Worm (Caenorhabditis elegans) whole organism, dauer: ENCODE data around the gene T26C5.5.

ENCODE experiments used
- unc-62 ChIP-seq: sonication (generic microtip); optimal IDR thresholded peaks from 2 replicates; lab custom pipeline; 2017; ENCODE audit warnings: missing biosample characterization, missing genetic modification reagents, missing genetic modification characterization

The T26C5.5 gene

ce11 chrII:9258034-9258556, 11.5 kb upstream of the T26C5.5 start:
- no peak for TF ChIP-seq unc-62 (GFP tag; lab: Kevin White, UChicago)

ce11 chrII:9254187-9254586, 7.6 kb upstream of the T26C5.5 start, which contains the start of gene nlp-82:
nlp-82 (minus strand) TSS chrII:9254287.
- TF ChIP-seq unc-62 (GFP tag; lab: Kevin White, UChicago): no peak

ce11 chrII:9251529-9251928, 5.0 kb upstream of the T26C5.5 start:
- TF ChIP-seq unc-62 (GFP tag; lab: Kevin White, UChicago): no peak

- TF ChIP-seq unc-62 (GFP tag; lab: Kevin White, UChicago): no peak
These were observed 3.9 kb upstream of the T26C5.5 start, which contains the start of gene T26C5.4 for ce11 chrII:9250422-9250821. T26C5.4 (minus strand) TSS chrII:9250522.

- no peak for TF ChIP-seq unc-62 (GFP tag; lab: Kevin White, UChicago)
These were observed 3.7 kb downstream of the T26C5.5 start for ce11 chrII:9242804-9243203.

ce11 chrII:9241610-9242009, 4.9 kb downstream of the T26C5.5 start:
- no peak for TF ChIP-seq unc-62 (GFP tag; lab: Kevin White, UChicago)

- TF ChIP-seq unc-62 (GFP tag; lab: Kevin White, UChicago): no peak
These were observed 8.8 kb downstream of the T26C5.5 start for ce11 chrII:9237719-9238118.

ce11 chrII:9236972-9237371, 9.6 kb downstream of the T26C5.5 start:
- TF ChIP-seq unc-62 (GFP tag; lab: Kevin White, UChicago): no peak

ce11 chrII:9236283-9236682, 10.3 kb downstream of the T26C5.5 start, which contains the start of gene T26C5.3:
T26C5.3 (plus strand) TSS chrII:9236583.
- no peak for TF ChIP-seq unc-62 (GFP tag; lab: Kevin White, UChicago)

ce11 chrII:9233813-9234212, 12.7 kb downstream of the T26C5.5 start:
- no peak for TF ChIP-seq unc-62 (GFP tag; lab: Kevin White, UChicago)

- TF ChIP-seq unc-62 (GFP tag; lab: Kevin White, UChicago): no peak
These were observed 13.6 kb downstream of the T26C5.5 start, which contains the start of gene T26C5.2 for ce11 chrII:9232923-9233322. T26C5.2 (plus strand) TSS chrII:9233223.

ce11 chrII:9232493-9232892, 14.1 kb downstream of the T26C5.5 start:
- TF ChIP-seq unc-62 (GFP tag; lab: Kevin White, UChicago): no peak

ce11 chrII:9231240-9231639, 15.3 kb downstream of the T26C5.5 start, which contains the start of gene gst-13:
gst-13 (plus strand) TSS chrII:9231457.
- no peak for TF ChIP-seq unc-62 (GFP tag; lab: Kevin White, UChicago)

- no peak for TF ChIP-seq unc-62 (GFP tag; lab: Kevin White, UChicago)
These were observed 19.4 kb downstream of the T26C5.5 start, which contains the start of gene abu-14 for ce11 chrII:9227134-9227533. abu-14 (minus strand) TSS chrII:9227214.

- no peak for TF ChIP-seq unc-62 (GFP tag; lab: Kevin White, UChicago)
These were observed 23.6 kb downstream of the T26C5.5 start, which contains the start of gene ZK1067.3 for ce11 chrII:9222969-9223368. ZK1067.3 (plus strand) TSS chrII:9223269.

- TF ChIP-seq unc-62 (GFP tag; lab: Kevin White, UChicago): no peak
These were observed 33.4 kb downstream of the T26C5.5 start, which contains the start of gene znfx-1 for ce11 chrII:9213055-9213708. znfx-1 (plus strand) TSS chrII:9213658.

ce11 chrII:9211684-9212083, 34.9 kb downstream of the T26C5.5 start:
- TF ChIP-seq unc-62 (GFP tag; lab: Kevin White, UChicago): no peak
